Fruit fly (Drosophila melanogaster) whole organism: Measurements from ENCODE around the gene CG45490.
"Not testable (repeated sequence)": the region's sequence is repeated elsewhere in the genome, so short reads cannot be mapped to it uniquely, and the experiment has no call there.

Source experiments
- CG8478 ChIP-seq: fragments of >200 bp; optimal IDR thresholded peaks from 2 replicates; lab custom pipeline; 2018; ENCODE audit warnings: inconsistent platforms
- Dll ChIP-seq: fragments of >200 bp; optimal IDR thresholded peaks from 2 replicates; lab custom pipeline; 2017
- EcR ChIP-seq, 2 experiments: fragments of >200 bp; optimal IDR thresholded peaks; 2 replicates each; lab custom pipeline; 2017; ENCODE audit warnings: missing biosample characterization in 2 of 2, missing genetic modification characterization in 2 of 2, missing genetic modification reagents in 2 of 2
- pan ChIP-seq: fragments of >200 bp; optimal IDR thresholded peaks from 2 replicates; lab custom pipeline; 2017
- psq ChIP-seq: fragments of >200 bp; optimal IDR thresholded peaks from 2 replicates; lab custom pipeline; 2017
- usp ChIP-seq: fragments of >200 bp; optimal IDR thresholded peaks from 2 replicates; lab custom pipeline; 2017; ENCODE audit warnings: missing biosample characterization, missing genetic modification characterization, mixed read lengths

The CG45490 gene

DNA sequence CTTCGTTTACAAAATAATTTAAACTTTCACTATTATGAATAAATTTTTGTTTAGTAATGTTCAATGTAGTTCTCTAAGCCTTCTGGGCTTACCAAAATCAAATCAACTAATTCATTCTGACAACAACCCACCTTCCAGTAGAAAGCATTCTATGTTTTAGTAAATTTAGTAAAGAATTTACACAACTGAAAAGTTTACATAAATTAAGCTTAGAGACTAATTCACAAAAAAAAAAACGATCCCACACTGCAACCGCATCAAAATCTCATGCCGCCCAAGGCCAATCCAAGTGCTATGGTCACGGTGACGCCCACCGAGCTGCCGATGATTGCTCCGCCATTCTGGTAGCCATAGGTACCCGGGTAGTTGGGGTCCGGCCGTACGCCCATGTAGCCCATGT, at the start of gene CG45490:
Gene CG45490, minus strand, starts transcription at position 101 of the 400 bp plus-strand sequence.
- TF ChIP-seq EcR (GFP tag; optimal IDR thresholded peaks at IDR 0.05; lab: Kevin White, UChicago); psq (lab: Kevin White, UChicago); pan (lab: Kevin White, UChicago): not testable (repeated sequence)

DNA sequence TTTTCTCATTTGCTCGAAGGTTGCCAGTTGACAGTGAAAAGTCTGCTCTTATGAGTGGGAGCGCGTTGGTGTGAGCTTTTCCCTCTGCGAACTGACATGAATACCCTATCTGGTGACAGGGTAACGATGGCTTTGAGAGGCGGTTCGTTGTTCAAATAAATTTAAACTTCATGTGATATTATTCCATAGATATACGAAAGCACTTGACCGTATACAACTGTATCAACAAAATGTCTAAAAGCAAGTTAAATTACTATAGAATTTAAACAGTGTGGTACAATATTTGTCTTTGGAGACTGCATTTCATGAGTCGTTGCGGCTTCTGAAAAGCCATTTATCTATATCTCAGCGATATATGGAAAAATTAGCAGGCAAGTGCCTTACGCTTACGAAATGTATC, 30.1 kb upstream of the CG45490 start:
- TF ChIP-seq Dll (no peak), CG8478 (no peak), usp (GFP tag; lab: Kevin White, UChicago) (no peak), psq (lab: Kevin White, UChicago) (no peak), EcR (GFP tag; optimal IDR thresholded peaks at IDR 0.05; lab: Kevin White, UChicago) (no peak), pan (lab: Kevin White, UChicago) (no peak)

DNA sequence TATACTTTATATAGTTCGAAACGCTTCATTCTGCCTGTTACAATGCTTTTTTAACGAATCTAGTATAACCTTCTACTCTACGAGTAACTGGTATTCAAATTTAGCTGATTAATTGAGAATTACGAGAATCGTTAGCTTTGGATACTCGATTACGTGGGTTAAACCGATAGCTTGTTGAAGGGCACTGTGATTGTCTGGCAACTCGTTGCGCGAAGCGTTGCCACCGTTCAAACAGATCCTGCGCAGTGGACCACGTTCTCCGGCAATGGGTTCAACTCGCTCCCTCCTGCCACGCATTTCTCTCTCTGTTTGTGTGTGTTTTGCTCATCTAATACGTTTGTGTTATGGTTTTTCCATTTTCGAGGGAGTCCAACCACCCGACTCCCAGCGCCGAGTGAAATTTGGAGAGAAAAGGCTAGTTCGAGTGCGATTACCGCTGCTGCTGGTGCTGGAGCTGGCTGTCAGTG, 26.8 kb upstream of the CG45490 start, which contains the start of gene Nep3:
Gene Nep3, plus strand, starts transcription at position 417 of the 467 bp plus-strand sequence.
- TF ChIP-seq Dll (no peak), EcR (GFP tag; optimal IDR thresholded peaks at IDR 0.05; lab: Kevin White, UChicago) (no peak), CG8478 (no peak), pan (lab: Kevin White, UChicago) (no peak), psq (lab: Kevin White, UChicago) (no peak), usp (GFP tag; lab: Kevin White, UChicago) (no peak)

DNA sequence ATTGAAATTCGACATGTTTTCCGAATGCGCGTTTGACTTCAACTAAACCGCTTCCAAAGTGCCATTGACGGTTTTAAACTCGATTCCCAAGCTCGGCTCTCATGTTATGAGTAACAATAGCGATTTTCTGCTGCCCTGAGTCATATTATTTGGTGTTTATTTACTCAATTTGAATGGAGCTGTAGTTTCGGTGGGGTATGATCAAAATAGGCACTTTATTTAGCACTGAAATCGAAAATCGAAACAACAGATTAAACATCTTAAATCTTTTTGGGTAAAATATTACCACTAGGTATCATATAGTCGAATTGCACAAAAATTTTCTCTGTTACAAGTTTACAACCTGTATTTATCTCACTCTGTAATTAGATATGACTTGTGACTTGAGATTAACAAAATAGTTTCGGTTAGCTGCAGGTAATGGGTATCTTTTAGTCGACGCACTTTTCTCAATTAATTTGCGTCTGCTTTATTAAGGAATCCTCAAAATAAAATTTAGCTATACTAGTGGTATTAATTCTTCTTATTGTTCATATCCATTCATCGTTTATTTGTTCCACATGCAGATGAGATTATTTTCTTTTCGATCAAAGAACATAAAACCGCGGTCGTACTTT, 25.4 kb upstream of the CG45490 start, which contains the start of gene CG12655:
Gene CG12655, minus strand, starts transcription at position 51 of the 617 bp plus-strand sequence.
- TF ChIP-seq CG8478 (no peak), pan (lab: Kevin White, UChicago) (no peak), psq (lab: Kevin White, UChicago) (no peak), usp (GFP tag; lab: Kevin White, UChicago) (no peak), EcR (GFP tag; optimal IDR thresholded peaks at IDR 0.05; lab: Kevin White, UChicago) (no peak), Dll (no peak)

DNA sequence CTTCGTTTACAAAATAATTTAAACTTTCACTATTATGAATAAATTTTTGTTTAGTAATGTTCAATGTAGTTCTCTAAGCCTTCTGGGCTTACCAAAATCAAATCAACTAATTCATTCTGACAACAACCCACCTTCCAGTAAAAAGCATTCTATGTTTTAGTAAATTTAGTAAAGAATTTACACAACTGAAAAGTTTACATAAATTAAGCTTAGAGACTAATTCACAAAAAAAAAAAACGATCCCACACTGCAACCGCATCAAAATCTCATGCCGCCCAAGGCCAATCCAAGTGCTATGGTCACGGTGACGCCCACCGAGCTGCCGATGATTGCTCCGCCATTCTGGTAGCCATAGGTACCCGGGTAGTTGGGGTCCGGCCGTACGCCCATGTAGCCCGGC, 24.1 kb upstream of the CG45490 start, which contains the start of gene CG43784:
Gene CG43784, minus strand, starts transcription at position 101 of the 400 bp plus-strand sequence.
- TF ChIP-seq Dll; psq (lab: Kevin White, UChicago); usp (GFP tag; lab: Kevin White, UChicago): not testable (repeated sequence)

DNA sequence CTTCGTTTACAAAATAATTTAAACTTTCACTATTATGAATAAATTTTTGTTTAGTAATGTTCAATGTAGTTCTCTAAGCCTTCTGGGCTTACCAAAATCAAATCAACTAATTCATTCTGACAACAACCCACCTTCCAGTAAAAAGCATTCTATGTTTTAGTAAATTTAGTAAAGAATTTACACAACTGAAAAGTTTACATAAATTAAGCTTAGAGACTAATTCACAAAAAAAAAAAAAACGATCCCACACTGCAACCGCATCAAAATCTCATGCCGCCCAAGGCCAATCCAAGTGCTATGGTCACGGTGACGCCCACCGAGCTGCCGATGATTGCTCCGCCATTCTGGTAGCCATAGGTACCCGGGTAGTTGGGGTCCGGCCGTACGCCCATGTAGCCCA, 19.4 kb upstream of the CG45490 start, which contains the start of gene CG45494:
Gene CG45494, minus strand, starts transcription at position 101 of the 400 bp plus-strand sequence.
- TF ChIP-seq EcR (GFP tag; optimal IDR thresholded peaks at IDR 0.05; lab: Kevin White, UChicago); pan (lab: Kevin White, UChicago); Dll: not testable (repeated sequence)

DNA sequence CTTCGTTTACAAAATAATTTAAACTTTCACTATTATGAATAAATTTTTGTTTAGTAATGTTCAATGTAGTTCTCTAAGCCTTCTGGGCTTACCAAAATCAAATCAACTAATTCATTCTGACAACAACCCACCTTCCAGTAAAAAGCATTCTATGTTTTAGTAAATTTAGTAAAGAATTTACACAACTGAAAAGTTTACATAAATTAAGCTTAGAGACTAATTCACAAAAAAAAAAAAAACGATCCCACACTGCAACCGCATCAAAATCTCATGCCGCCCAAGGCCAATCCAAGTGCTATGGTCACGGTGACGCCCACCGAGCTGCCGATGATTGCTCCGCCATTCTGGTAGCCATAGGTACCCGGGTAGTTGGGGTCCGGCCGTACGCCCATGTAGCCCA, 14.7 kb upstream of the CG45490 start, which contains the start of gene CG45493:
Gene CG45493, minus strand, starts transcription at position 101 of the 400 bp plus-strand sequence.
- TF ChIP-seq psq (lab: Kevin White, UChicago); Dll; usp (GFP tag; lab: Kevin White, UChicago): not testable (repeated sequence)

DNA sequence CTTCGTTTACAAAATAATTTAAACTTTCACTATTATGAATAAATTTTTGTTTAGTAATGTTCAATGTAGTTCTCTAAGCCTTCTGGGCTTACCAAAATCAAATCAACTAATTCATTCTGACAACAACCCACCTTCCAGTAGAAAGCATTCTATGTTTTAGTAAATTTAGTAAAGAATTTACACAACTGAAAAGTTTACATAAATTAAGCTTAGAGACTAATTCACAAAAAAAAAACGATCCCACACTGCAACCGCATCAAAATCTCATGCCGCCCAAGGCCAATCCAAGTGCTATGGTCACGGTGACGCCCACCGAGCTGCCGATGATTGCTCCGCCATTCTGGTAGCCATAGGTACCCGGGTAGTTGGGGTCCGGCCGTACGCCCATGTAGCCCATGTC, 10.0 kb upstream of the CG45490 start, which contains the start of gene CG45492:
Gene CG45492, minus strand, starts transcription at position 101 of the 400 bp plus-strand sequence.
- TF ChIP-seq EcR (GFP tag; optimal IDR thresholded peaks at IDR 0.05; lab: Kevin White, UChicago); Dll; CG8478: not testable (repeated sequence)

DNA sequence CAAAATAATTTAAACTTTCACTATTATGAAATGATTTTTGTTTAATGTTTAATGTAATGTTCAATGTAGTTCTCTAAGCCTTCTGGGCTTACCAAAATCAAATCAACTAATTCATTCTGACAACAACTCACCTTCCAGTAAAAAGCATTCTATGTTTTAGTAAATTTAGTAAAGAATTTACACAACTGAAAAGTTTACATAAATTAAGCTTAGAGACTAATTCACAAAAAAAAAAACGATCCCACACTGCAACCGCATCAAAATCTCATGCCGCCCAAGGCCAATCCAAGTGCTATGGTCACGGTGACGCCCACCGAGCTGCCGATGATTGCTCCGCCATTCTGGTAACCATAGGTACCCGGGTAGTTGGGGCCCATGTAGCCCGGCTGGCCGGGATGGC, 4.8 kb upstream of the CG45490 start, which contains the start of gene CG45491:
Gene CG45491, minus strand, starts transcription at position 101 of the 400 bp plus-strand sequence.
- not testable (repeated sequence) for TF ChIP-seq Dll; CG8478; pan (lab: Kevin White, UChicago)

DNA sequence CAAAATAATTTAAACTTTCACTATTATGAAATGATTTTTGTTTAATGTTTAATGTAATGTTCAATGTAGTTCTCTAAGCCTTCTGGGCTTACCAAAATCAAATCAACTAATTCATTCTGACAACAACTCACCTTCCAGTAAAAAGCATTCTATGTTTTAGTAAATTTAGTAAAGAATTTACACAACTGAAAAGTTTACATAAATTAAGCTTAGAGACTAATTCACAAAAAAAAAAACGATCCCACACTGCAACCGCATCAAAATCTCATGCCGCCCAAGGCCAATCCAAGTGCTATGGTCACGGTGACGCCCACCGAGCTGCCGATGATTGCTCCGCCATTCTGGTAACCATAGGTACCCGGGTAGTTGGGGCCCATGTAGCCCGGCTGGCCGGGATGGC, 5.0 kb downstream of the CG45490 start, which contains the start of gene CG45489:
Gene CG45489, minus strand, starts transcription at position 101 of the 400 bp plus-strand sequence.
- TF ChIP-seq Dll; pan (lab: Kevin White, UChicago); CG8478: not testable (repeated sequence)

DNA sequence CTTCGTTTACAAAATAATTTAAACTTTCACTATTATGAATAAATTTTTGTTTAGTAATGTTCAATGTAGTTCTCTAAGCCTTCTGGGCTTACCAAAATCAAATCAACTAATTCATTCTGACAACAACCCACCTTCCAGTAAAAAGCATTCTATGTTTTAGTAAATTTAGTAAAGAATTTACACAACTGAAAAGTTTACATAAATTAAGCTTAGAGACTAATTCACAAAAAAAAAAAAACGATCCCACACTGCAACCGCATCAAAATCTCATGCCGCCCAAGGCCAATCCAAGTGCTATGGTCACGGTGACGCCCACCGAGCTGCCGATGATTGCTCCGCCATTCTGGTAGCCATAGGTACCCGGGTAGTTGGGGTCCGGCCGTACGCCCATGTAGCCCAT, 13.8 kb downstream of the CG45490 start, which contains the start of gene CG45488:
Gene CG45488, minus strand, starts transcription at position 101 of the 400 bp plus-strand sequence.
- not testable (repeated sequence) for TF ChIP-seq usp (GFP tag; lab: Kevin White, UChicago); CG8478; pan (lab: Kevin White, UChicago)

DNA sequence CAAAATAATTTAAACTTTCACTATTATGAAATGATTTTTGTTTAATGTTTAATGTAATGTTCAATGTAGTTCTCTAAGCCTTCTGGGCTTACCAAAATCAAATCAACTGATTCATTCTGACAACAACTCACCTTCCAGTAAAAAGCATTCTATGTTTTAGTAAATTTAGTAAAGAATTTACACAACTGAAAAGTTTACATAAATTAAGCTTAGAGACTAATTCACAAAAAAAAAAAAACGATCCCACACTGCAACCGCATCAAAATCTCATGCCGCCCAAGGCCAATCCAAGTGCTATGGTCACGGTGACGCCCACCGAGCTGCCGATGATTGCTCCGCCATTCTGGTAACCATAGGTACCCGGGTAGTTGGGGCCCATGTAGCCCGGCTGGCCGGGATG, 18.9 kb downstream of the CG45490 start, which contains the start of gene CG45487:
Gene CG45487, minus strand, starts transcription at position 101 of the 400 bp plus-strand sequence.
- not testable (repeated sequence) for TF ChIP-seq usp (GFP tag; lab: Kevin White, UChicago); CG8478; psq (lab: Kevin White, UChicago)

DNA sequence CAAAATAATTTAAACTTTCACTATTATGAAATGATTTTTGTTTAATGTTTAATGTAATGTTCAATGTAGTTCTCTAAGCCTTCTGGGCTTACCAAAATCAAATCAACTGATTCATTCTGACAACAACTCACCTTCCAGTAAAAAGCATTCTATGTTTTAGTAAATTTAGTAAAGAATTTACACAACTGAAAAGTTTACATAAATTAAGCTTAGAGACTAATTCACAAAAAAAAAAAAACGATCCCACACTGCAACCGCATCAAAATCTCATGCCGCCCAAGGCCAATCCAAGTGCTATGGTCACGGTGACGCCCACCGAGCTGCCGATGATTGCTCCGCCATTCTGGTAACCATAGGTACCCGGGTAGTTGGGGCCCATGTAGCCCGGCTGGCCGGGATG, 24.1 kb downstream of the CG45490 start, which contains the start of gene CG45486:
Gene CG45486, minus strand, starts transcription at position 101 of the 400 bp plus-strand sequence.
- not testable (repeated sequence) for TF ChIP-seq psq (lab: Kevin White, UChicago); Dll; CG8478
